Fruit fly (Drosophila melanogaster) whole organism, wandering third instar larva: Measurements from ENCODE around the gene CG3402.

Experiments used
- Abd-B ChIP-seq: fragments of >200 bp; optimal IDR thresholded peaks from 2 replicates; lab custom pipeline; 2017; ENCODE audit warnings: missing biosample characterization, missing genetic modification characterization
- CG32264 ChIP-seq: fragments of 200-800 bp; sonication (Bioruptor generic); optimal IDR thresholded peaks from 2 replicates; lab custom pipeline; 2016; ENCODE audit warnings: missing biosample characterization, missing genetic modification characterization
- CG9705 ChIP-seq: fragments of 200-800 bp; sonication (Bioruptor generic); optimal IDR thresholded peaks from 2 replicates; lab custom pipeline; 2018; ENCODE audit warnings: missing biosample characterization, mild to moderate bottlenecking, missing genetic modification characterization
- CrebA ChIP-seq: fragments of 200-800 bp; sonication (Bioruptor generic); optimal IDR thresholded peaks from 2 replicates; lab custom pipeline; 2016; ENCODE audit warnings: missing biosample characterization, mild to moderate bottlenecking, missing genetic modification characterization, borderline replicate concordance
- Dfd ChIP-seq: fragments of >200 bp; optimal IDR thresholded peaks from 2 replicates; lab custom pipeline; 2017; ENCODE audit warnings: missing biosample characterization, missing genetic modification characterization
- Dif ChIP-seq: fragments of 200-275, 200-300 bp; sonication (Bioruptor generic); optimal IDR thresholded peaks from 2 replicates; lab custom pipeline; 2018; ENCODE audit warnings: missing biosample characterization, missing genetic modification characterization; ENCODE audit not compliant: partially characterized antibody
- GATAd ChIP-seq: sonication (Bioruptor generic); optimal IDR thresholded peaks from 2 replicates; lab custom pipeline; 2016; ENCODE audit warnings: missing biosample characterization, missing genetic modification characterization
- HLH106 ChIP-seq: fragments of 200-800 bp; optimal IDR thresholded peaks from 3 replicates; lab custom pipeline; 2019; ENCODE audit warnings: missing biosample characterization, mild to moderate bottlenecking, missing genetic modification characterization, moderate library complexity
- Hnf4 ChIP-seq: fragments of 200-800 bp; sonication (Bioruptor generic); optimal IDR thresholded peaks from 2 replicates; lab custom pipeline; 2016; ENCODE audit warnings: missing biosample characterization, mild to moderate bottlenecking, missing genetic modification characterization
- Hr78 ChIP-seq: fragments of >200 bp; optimal IDR thresholded peaks from 2 replicates; lab custom pipeline; 2017; ENCODE audit warnings: missing biosample characterization, missing genetic modification characterization
- Hr83 ChIP-seq: fragments of 200-300 bp; sonication (Bioruptor generic); optimal IDR thresholded peaks from 2 replicates; lab custom pipeline; 2016; ENCODE audit warnings: missing biosample characterization, mild to moderate bottlenecking, missing genetic modification characterization, moderate library complexity; ENCODE audit not compliant: poor library complexity, severe bottlenecking
- Jra ChIP-seq: sonication (Bioruptor generic); optimal IDR thresholded peaks from 2 replicates; lab custom pipeline; 2016; ENCODE audit warnings: missing biosample characterization, missing genetic modification characterization
- Mio ChIP-seq: sonication (Bioruptor generic); optimal IDR thresholded peaks from 2 replicates; lab custom pipeline; 2016; ENCODE audit warnings: missing biosample characterization, missing genetic modification characterization
- Myc ChIP-seq: fragments of >200 bp; optimal IDR thresholded peaks from 2 replicates; lab custom pipeline; 2017
- N ChIP-seq: fragments of >200 bp; optimal IDR thresholded peaks from 2 replicates; lab custom pipeline; 2018; ENCODE audit warnings: missing biosample characterization, missing external identifiers, missing genetic modification characterization
- OdsH ChIP-seq: fragments of 200-800 bp; sonication (Bioruptor generic); optimal IDR thresholded peaks from 2 replicates; lab custom pipeline; 2016; ENCODE audit warnings: missing biosample characterization, mild to moderate bottlenecking, missing genetic modification characterization
- Rel ChIP-seq, 2 experiments: fragments of 200-800 bp; sonication (Bioruptor generic) in 1 of 2; optimal IDR thresholded peaks; 2 replicates in 1 of 2; 3 replicates in 1 of 2; lab custom pipeline; 2016 to 2019; ENCODE audit warnings: mild to moderate bottlenecking in 2 of 2, missing biosample characterization in 2 of 2, missing genetic modification characterization in 2 of 2, moderate library complexity in 1 of 2
- Sp1 ChIP-seq: fragments of 200-800 bp; sonication (Bioruptor generic); optimal IDR thresholded peaks from 3 replicates; lab custom pipeline; 2019; ENCODE audit warnings: missing biosample characterization, mild to moderate bottlenecking, missing genetic modification characterization, moderate library complexity
- Vsx2 ChIP-seq: fragments of 200-300, 225-300 bp; sonication (Bioruptor generic); optimal IDR thresholded peaks from 2 replicates; lab custom pipeline; 2018; ENCODE audit warnings: missing biosample characterization, missing genetic modification characterization; ENCODE audit not compliant: partially characterized antibody
- br ChIP-seq: fragments of 200-800 bp; sonication (Bioruptor generic); optimal IDR thresholded peaks from 2 replicates; lab custom pipeline; 2016; ENCODE audit warnings: missing biosample characterization, missing genetic modification characterization
- brk ChIP-seq: fragments of 200-800 bp; sonication (Bioruptor generic); optimal IDR thresholded peaks from 2 replicates; lab custom pipeline; 2016; ENCODE audit warnings: missing biosample characterization, mild to moderate bottlenecking, missing genetic modification characterization
- dl ChIP-seq, 2 experiments: fragments of 175-275, 200-275 bp in 1 of 2; fragments of 200-275 bp in 1 of 2; sonication (Bioruptor generic); optimal IDR thresholded peaks; lab custom pipeline; 2018; ENCODE audit warnings: mild to moderate bottlenecking in 2 of 2, missing biosample characterization in 2 of 2, missing genetic modification characterization in 2 of 2, moderate library complexity in 2 of 2; ENCODE audit not compliant: partially characterized antibody in 2 of 2, insufficient read depth in 1 of 2
- dmrt93B ChIP-seq: fragments of 200-800 bp; sonication (Bioruptor generic); optimal IDR thresholded peaks from 2 replicates; lab custom pipeline; 2018; ENCODE audit warnings: missing biosample characterization, mild to moderate bottlenecking, missing genetic modification characterization
- dsf ChIP-seq: sonication (Bioruptor generic); optimal IDR thresholded peaks from 2 replicates; lab custom pipeline; 2016; ENCODE audit warnings: missing biosample characterization, missing genetic modification characterization, borderline replicate concordance
- ey ChIP-seq: fragments of 200-800 bp; sonication (Bioruptor generic); optimal IDR thresholded peaks from 2 replicates; lab custom pipeline; 2016; ENCODE audit warnings: missing biosample characterization, missing genetic modification characterization
- foxo ChIP-seq, 2 experiments: fragments of 200-800 bp; sonication (Bioruptor generic); optimal IDR thresholded peaks; 2 replicates in 1 of 2; 3 replicates in 1 of 2; lab custom pipeline; 2016 to 2017; ENCODE audit warnings: missing biosample characterization in 2 of 2, missing genetic modification characterization in 2 of 2
- fru ChIP-seq: fragments of 200-800 bp; sonication (Bioruptor generic); optimal IDR thresholded peaks from 3 replicates; lab custom pipeline; 2016; ENCODE audit warnings: missing biosample characterization, mild to moderate bottlenecking, missing genetic modification characterization
- h ChIP-seq: fragments of 200-800 bp; sonication (Bioruptor generic); optimal IDR thresholded peaks from 3 replicates; lab custom pipeline; 2016; ENCODE audit warnings: missing biosample characterization, mild to moderate bottlenecking, missing genetic modification characterization
- jim ChIP-seq: fragments of 175-275, 200-325 bp; sonication (Bioruptor generic); optimal IDR thresholded peaks from 2 replicates; lab custom pipeline; 2016; ENCODE audit warnings: missing biosample characterization, mild to moderate bottlenecking, missing genetic modification characterization
- lola ChIP-seq: fragments of >200 bp; optimal IDR thresholded peaks from 2 replicates; lab custom pipeline; 2017; ENCODE audit warnings: missing biosample characterization, missing genetic modification characterization
- pan ChIP-seq: fragments of >200 bp; optimal IDR thresholded peaks from 2 replicates; lab custom pipeline; 2017
- psq ChIP-seq: fragments of 200-800 bp; sonication (Bioruptor generic); optimal IDR thresholded peaks from 3 replicates; lab custom pipeline; 2017; ENCODE audit warnings: missing biosample characterization, mild to moderate bottlenecking, missing genetic modification characterization, moderate library complexity
- rgr ChIP-seq: fragments of 200-800 bp; sonication (Bioruptor generic); optimal IDR thresholded peaks from 3 replicates; lab custom pipeline; 2016; ENCODE audit warnings: missing biosample characterization, mild to moderate bottlenecking, missing genetic modification characterization
- sage ChIP-seq: fragments of 200-800 bp; sonication (Bioruptor generic); optimal IDR thresholded peaks from 2 replicates; lab custom pipeline; 2016; ENCODE audit warnings: missing biosample characterization, mild to moderate bottlenecking, missing genetic modification characterization
- sv ChIP-seq: fragments of 200-800 bp; sonication (Bioruptor generic); optimal IDR thresholded peaks from 3 replicates; lab custom pipeline; 2016; ENCODE audit warnings: missing biosample characterization, missing genetic modification characterization
- tai ChIP-seq: sonication (Bioruptor generic); optimal IDR thresholded peaks from 2 replicates; lab custom pipeline; 2016; ENCODE audit warnings: missing biosample characterization, missing genetic modification characterization
- usp ChIP-seq: fragments of >200 bp; optimal IDR thresholded peaks from 2 replicates; lab custom pipeline; 2017; ENCODE audit warnings: missing biosample characterization, missing genetic modification characterization
- woc ChIP-seq: sonication (Bioruptor generic); optimal IDR thresholded peaks from 2 replicates; lab custom pipeline; 2016; ENCODE audit warnings: missing biosample characterization, mild to moderate bottlenecking, missing genetic modification characterization

Gene CG3402

DNA sequence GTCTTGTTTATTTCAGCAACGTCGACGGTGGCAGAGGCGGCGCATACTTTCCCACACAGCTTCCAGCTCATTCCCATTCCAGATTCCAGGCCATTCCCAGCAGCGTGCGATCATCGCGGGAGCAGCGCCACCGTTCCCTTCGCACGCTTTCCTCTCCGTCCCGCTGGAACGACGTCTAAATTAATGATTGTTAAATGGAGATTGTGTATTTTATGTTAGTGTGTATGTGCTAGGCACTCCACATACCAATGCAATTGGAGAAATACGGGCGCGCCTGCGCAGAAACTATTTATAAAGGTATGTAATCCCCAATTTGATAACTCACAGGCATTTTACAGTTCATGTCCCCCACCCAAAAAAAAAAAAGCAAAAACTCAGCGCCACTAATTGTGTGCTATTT is 11.2 kb downstream of the CG3402 start:
- TF ChIP-seq dmrt93B (GFP tag; lab: Kevin White, UChicago) (no peak), tai (GFP tag; lab: Kevin White, UChicago) (no peak), woc (GFP tag; lab: Kevin White, UChicago) (no peak), OdsH (GFP tag; lab: Kevin White, UChicago) (no peak), foxo (GFP tag; optimal IDR thresholded peaks at IDR 0.05; lab: Kevin White, UChicago) (no peak), Rel (GFP tag; optimal IDR thresholded peaks at IDR 0.05; lab: Kevin White, UChicago) (no peak), Rel (tag; optimal IDR thresholded peaks at IDR 0.05; lab: Kevin White, UChicago) (no peak), CrebA (GFP tag; lab: Kevin White, UChicago) (no peak), Hnf4 (GFP tag; lab: Kevin White, UChicago) (no peak), fru (no peak), pan (lab: Kevin White, UChicago) (no peak)
- TF ChIP-seq, all 38 proteins: peak for 0

DNA sequence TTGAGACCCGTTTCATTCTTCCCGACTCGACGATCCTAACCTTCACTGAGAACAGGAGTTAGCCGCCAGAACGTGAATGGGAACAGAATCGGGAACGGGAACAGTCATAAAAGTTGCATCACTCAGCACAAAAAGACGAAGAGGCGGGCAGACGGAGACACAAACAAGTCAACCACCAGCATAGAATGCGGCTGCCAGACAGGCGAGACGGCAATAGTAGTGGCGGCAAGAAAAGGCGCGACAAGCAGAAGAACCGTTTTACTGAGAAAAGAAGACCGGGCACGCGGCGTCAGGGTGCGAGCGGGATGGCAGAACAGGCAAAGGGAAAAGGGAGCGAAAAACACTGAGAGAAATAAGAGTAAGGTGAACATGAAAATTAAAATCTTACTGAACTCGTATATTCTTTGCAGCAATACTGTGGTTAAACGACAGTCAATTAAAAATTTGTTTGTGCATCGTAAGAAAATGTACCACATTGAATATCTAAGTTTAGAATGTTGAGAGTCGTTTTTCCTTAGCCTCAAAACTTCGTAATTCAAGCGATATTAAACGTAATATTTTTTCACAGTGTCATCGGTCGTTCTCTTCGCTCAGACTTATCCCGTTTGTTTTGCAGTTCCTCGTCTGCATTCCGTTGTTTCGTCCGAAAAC is 12.2 kb downstream of the CG3402 start:
- TF ChIP-seq Hr83 (GFP tag; lab: Kevin White, UChicago) (no peak), dl (GFP tag; optimal IDR thresholded peaks at IDR 0.05; lab: Kevin White, UChicago; ENCODE audit: insufficient read depth in 1 of 2, partially characterized antibody in 2 of 2) (no peak), dmrt93B (GFP tag; lab: Kevin White, UChicago) (peak; percentile 77), psq (GFP tag; lab: Kevin White, UChicago) (peak; percentile 94), jim (GFP tag; lab: Kevin White, UChicago) (no peak), OdsH (GFP tag; lab: Kevin White, UChicago) (peak; percentile 92), Jra (GFP tag; lab: Kevin White, UChicago) (peak; percentile 35), dsf (peak; percentile 34), Hnf4 (GFP tag; lab: Kevin White, UChicago) (peak; percentile 85), ey (GFP tag; lab: Kevin White, UChicago) (peak; percentile 91), tai (GFP tag; lab: Kevin White, UChicago) (peak; percentile 75), Dif (GFP tag; lab: Kevin White, UChicago) (peak; percentile 16), rgr (peak; percentile 91), Dfd (GFP tag; lab: Kevin White, UChicago) (peak; percentile 58), Myc (lab: Kevin White, UChicago) (no peak), GATAd (no peak), Vsx2 (GFP tag; lab: Kevin White, UChicago) (no peak), Rel (GFP tag; optimal IDR thresholded peaks at IDR 0.05; lab: Kevin White, UChicago) (peak; percentile 43), Rel (tag; optimal IDR thresholded peaks at IDR 0.05; lab: Kevin White, UChicago) (peak; percentile 52), foxo (GFP tag; optimal IDR thresholded peaks at IDR 0.05; lab: Kevin White, UChicago) (peak in 1 of 2 experiments; percentile 94), h (GFP tag; lab: Kevin White, UChicago) (peak; percentile 93), Abd-B (GFP tag; lab: Kevin White, UChicago) (no peak), sage (GFP tag; lab: Kevin White, UChicago) (peak; percentile 74), Hr78 (GFP tag; lab: Kevin White, UChicago) (no peak), Sp1 (GFP tag; lab: Kevin White, UChicago) (peak; percentile 90), N (GFP tag; lab: Kevin White, UChicago) (no peak), CrebA (GFP tag; lab: Kevin White, UChicago) (no peak), sv (GFP tag; lab: Kevin White, UChicago) (peak; percentile 85), pan (lab: Kevin White, UChicago) (no peak), br (GFP tag; lab: Kevin White, UChicago) (peak; percentile 93), CG32264 (peak; percentile 64), CG9705 (peak; percentile 79), lola (no peak), Mio (GFP tag; lab: Kevin White, UChicago) (no peak), fru (peak; percentile 95), HLH106 (tag; lab: Kevin White, UChicago) (peak; percentile 91), woc (GFP tag; lab: Kevin White, UChicago) (peak; percentile 93), brk (peak; percentile 73), usp (GFP tag; lab: Kevin White, UChicago) (no peak)
